Worm (Caenorhabditis elegans): ENCODE measurements around the gene F56C9.10.

Gene F56C9.10

DNA sequence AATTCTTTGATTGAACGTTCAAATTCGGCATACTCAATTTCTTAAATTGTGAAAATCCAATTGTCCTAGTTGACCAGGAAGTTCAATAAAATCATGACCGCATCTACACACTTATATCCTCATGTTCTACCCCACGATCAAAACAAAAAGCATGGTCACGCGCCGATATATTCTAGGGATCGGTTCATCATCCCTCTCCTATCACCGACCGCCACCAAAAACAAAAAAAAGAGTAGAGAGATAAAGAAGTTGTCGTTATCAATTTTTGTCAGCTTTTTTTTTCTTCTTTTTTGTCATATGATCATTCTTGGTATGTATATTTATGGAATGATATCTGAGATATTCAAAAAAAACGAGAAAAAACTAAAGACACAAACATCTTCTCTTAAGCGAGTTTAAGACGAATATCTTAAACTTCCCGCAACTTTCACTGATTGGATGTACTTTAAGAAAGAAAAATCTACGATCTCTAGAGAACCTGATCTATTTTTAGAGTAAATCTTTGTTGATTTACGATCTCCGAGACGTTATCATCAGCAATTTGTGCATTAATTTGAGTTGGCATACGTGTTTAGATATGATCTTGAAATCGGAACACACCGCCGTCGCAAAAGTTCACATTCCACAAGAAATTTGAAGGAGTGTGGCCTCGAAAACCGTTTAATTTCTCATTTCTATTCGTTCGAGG, 30.0 kb downstream of the F56C9.10 start (continued):
- TF ChIP-seq Y56A3A.18 (GFP tag; IDR thresholded peaks at IDR 0.05), result no peak
- no peak for TF ChIP-seq sdz-38 (tag; optimal IDR thresholded peaks at IDR 0.05)
- no peak for TF ChIP-seq madf-10 (tag; optimal IDR thresholded peaks at IDR 0.05)
- TF ChIP-seq mxl-1 (tag; optimal IDR thresholded peaks at IDR 0.05), result no peak
- peak; percentile 47; the same call in 1 of the 2 replicates for TF ChIP-seq K11D2.4 (GFP tag; IDR thresholded peaks at IDR 0.05)

DNA sequence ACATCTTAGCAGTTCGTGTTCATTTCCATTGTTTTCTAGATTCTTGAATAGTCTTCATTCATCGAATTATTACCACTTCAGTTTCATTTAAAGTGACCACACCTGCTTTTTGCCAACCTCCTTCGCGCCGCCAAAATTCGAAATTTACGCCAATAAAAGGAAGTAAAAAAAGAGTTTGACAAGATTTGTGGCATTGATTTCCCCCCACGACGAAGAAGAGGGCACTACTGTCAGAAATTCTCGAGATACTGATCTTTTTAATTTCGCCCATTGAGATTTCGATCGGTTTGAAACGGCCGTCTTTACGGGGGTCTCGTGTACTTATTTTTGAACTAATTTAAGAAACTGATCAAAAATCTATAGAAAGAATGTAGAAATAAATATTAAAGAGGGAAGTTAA, 33.4 kb downstream of the F56C9.10 start:
- TF ChIP-seq nhr-80 (tag; optimal IDR thresholded peaks at IDR 0.05), result no peak
- no peak for TF ChIP-seq tbx-9 (tag; optimal IDR thresholded peaks at IDR 0.05; ENCODE audit: borderline replicate concordance)
- no peak for TF ChIP-seq egl-44 (GFP tag; IDR thresholded peaks at IDR 0.05)

DNA sequence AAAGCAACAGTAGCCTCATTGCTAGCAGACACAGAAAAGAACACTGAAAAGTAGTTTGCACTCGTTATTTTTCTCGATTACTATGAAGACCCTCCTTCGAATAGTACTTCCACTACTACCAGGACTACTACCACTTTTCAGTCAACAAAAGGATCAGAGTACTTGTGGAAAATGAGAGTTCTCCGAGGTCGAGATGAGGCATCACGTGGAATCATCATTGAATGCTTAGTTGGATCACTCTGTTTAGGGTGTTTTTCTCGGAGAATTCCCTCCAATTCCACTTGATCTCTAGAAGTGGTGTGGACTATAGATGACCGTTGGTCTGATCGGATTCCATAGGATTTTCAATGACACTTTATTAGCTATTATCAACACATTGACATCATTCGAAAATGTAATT, 34.4 kb downstream of the F56C9.10 start:
- TF ChIP-seq rec-8 (tag; optimal IDR thresholded peaks at IDR 0.05), result no peak
- no peak for TF ChIP-seq ZK185.1 (tag; optimal IDR thresholded peaks at IDR 0.05; ENCODE audit: poor library complexity, severe bottlenecking)
- peak; percentile 69 for TF ChIP-seq ceh-27 (GFP tag; optimal IDR thresholded peaks at IDR 0.05)
- no peak for TF ChIP-seq egl-18 (GFP tag; IDR thresholded peaks at IDR 0.05)
- no peak for TF ChIP-seq atf-7 (tag; optimal IDR thresholded peaks at IDR 0.05)

DNA sequence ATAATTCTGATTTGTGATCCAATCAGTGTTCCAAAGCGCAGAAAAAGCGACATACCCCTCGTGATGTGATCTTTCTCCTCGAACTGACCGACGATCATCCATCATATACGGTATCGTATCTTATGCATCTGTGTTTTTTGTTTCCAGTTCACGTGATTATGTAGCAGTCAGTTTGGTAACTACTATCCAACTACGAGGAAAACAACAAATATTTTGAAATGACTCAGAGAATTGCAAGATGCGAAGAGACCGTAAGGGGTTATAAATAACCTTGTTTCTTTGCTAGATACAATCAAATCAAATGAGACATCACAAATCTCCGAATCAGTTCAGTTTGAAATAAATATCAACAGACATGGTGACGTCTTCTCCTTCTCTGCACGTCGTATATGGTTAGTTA, 34.9 kb downstream of the F56C9.10 start:
- no peak for TF ChIP-seq let-607 (tag; optimal IDR thresholded peaks at IDR 0.05)
- TF ChIP-seq lin-40 (tag; optimal IDR thresholded peaks at IDR 0.05), result peak; percentile 7
- peak; percentile 18 for TF ChIP-seq ztf-26 (tag; optimal IDR thresholded peaks at IDR 0.05)
- no peak for TF ChIP-seq B0336.3 (GFP tag; IDR thresholded peaks at IDR 0.05)

DNA sequence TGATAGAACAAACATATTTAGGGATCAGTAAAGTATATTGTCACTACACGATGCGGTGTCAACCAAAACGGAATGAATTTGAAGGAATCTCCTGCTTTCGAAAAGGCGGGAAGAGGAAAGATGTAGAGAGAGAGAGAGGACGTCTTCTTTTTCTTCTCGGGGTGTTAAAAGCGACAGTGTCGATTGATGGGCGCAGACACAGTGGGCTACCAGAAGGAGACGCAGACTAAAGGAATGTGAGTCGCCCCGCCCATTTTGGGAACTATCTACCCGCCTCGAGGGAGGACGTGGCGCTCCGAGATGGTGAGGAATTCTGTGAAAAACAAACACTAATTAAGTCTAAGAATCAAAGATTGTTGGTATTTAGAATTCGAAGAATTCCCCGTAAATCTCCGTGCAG, 35.6 kb downstream of the F56C9.10 start, which contains the start of the genes B0361.14 and B0361.9:
TSS of gene B0361.14 (minus strand) at position 66 of the 400 bp plus-strand sequence.
TSS of gene B0361.9 (minus strand) at position 166 of the 400 bp plus-strand sequence.
- TF ChIP-seq lir-1 (GFP tag; conservative IDR thresholded peaks at IDR 0.05), result no peak
- TF ChIP-seq him-1 (tag; optimal IDR thresholded peaks at IDR 0.05), result no peak
- no peak for TF ChIP-seq F55B11.4 (tag; optimal IDR thresholded peaks at IDR 0.05; ENCODE audit: borderline replicate concordance, insufficient read depth)
- TF ChIP-seq ztf-6 (GFP tag; IDR thresholded peaks at IDR 0.05), result no peak
- TF ChIP-seq mes-4 (tag; optimal IDR thresholded peaks at IDR 0.05), result no peak
- TF ChIP-seq D2030.7 (GFP tag; IDR thresholded peaks at IDR 0.05), result no peak
- TF ChIP-seq nfya-1 (tag; optimal IDR thresholded peaks at IDR 0.05; ENCODE audit: borderline replicate concordance, insufficient read depth), result no peak
- no peak for TF ChIP-seq akir-1 (GFP tag; optimal IDR thresholded peaks at IDR 0.05)
- TF ChIP-seq C17E4.6 (GFP tag; IDR thresholded peaks at IDR 0.05), result no peak
- TF ChIP-seq xnd-1 (tag; optimal IDR thresholded peaks at IDR 0.05), result no peak
- TF ChIP-seq pbrm-1 (GFP tag; IDR thresholded peaks at IDR 0.05), result no peak

DNA sequence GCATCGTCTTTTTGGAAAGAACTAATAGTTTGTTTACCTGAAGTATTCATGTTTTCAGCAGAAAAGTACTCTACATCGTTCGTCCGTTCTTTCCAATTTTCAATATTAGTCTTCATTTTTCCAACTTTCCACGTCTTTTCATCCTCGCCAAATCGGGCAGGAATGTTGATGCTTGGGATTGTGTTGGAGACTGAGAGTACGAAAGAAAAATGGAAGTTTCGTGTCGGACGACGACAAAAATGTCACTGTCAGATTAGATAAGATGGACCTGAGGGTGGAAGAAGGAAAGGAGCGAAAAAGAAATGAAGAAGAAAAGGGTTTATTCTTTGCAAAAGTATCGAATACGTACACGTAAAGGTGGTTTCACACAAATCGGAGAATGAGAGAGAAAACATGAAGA, 37.1 kb downstream of the F56C9.10 start:
- TF ChIP-seq ztf-28 (GFP tag; IDR thresholded peaks at IDR 0.05), result no peak
- TF ChIP-seq lin-40 (tag; optimal IDR thresholded peaks at IDR 0.05), result no peak
- TF ChIP-seq B0019.2 (GFP tag; conservative IDR thresholded peaks at IDR 0.05), result no peak
- no peak for TF ChIP-seq madf-8 (GFP tag; conservative IDR thresholded peaks at IDR 0.05)
- TF ChIP-seq sptf-2 (GFP tag; optimal IDR thresholded peaks at IDR 0.05), result no peak
- no peak for TF ChIP-seq F52B5.7 (tag; optimal IDR thresholded peaks at IDR 0.05)
- no peak for TF ChIP-seq snpc-1.3 (tag; optimal IDR thresholded peaks at IDR 0.05; ENCODE audit: insufficient read depth)
- no peak for TF ChIP-seq rpc-1 (optimal IDR thresholded peaks at IDR 0.05)
- no peak for TF ChIP-seq rpc-1 (tag; optimal IDR thresholded peaks at IDR 0.05)
- TF ChIP-seq efl-1 (GFP tag; optimal IDR thresholded peaks at IDR 0.05), result no peak
- no peak for TF ChIP-seq F23B12.7 (tag; optimal IDR thresholded peaks at IDR 0.05; ENCODE audit: insufficient read depth)
- no peak for TF ChIP-seq egl-44 (GFP tag; IDR thresholded peaks at IDR 0.05)
- TF ChIP-seq F49E8.2 (tag; optimal IDR thresholded peaks at IDR 0.05; ENCODE audit: insufficient read depth), result no peak
- no peak for TF ChIP-seq ceh-40 (GFP tag; IDR thresholded peaks at IDR 0.05)

All from whole organism, young adult.